Worm (Caenorhabditis elegans) whole organism, late embryonic: ENCODE results near the gene srlf-4.

Source experiments
- ama-1 ChIP-seq: fragments of 150-350 bp; optimal IDR thresholded peaks from 2 replicates; lab custom pipeline; 2014
- ceh-14 ChIP-seq: sonication (generic microtip); optimal IDR thresholded peaks from 2 replicates; lab custom pipeline; 2016; ENCODE audit warnings: missing genotype, missing genetic modification characterization, missing compliant biosample characterization
- ref-2 ChIP-seq: sonication (generic microtip); optimal IDR thresholded peaks from 2 replicates; lab custom pipeline; 2016; ENCODE audit warnings: missing genetic modification characterization, missing compliant biosample characterization

ce11 chrIV:12899392-12899791, 24.8 kb downstream of the srlf-4 start, which contains the start of gene K08D8.9:
- no peak for TF ChIP-seq ceh-14 (tag; lab: Kevin White, UChicago)
- TF ChIP-seq ama-1 (lab: Kevin White, UChicago), result no peak
- no peak for TF ChIP-seq ref-2
